Worm (Caenorhabditis elegans): ENCODE measurements around the gene tim-1.

tim-1 gene

DNA sequence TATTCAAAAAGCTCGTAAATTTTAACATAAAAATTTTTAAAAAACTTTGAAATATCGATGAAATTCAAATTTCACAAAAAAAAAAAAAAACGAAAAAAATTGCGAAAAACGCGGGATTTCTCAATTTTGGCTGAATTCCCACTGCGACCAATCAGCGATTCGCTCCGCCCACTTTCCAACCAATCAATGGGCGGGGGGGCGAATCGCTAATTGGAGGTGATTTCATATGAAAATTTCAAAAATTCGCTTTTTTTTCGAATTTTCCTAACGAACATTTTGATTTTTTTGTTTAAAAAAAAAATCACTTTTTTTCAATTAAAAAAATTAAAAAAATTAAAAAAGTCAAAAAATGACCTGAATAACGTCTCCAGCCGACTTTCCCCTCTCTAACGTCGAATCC, 20.4 kb upstream of the tim-1 start:
- TF ChIP-seq daf-12 (tag; optimal IDR thresholded peaks at IDR 0.05) (no peak), spr-1 (tag; optimal IDR thresholded peaks at IDR 0.05) (no peak), tra-1 (GFP tag; IDR thresholded peaks at IDR 0.05) (no peak), ceh-32 (tag; optimal IDR thresholded peaks at IDR 0.05; ENCODE audit: poor library complexity) (no peak), ces-1 (GFP tag; optimal IDR thresholded peaks at IDR 0.05) (no peak), T20F7.1 (GFP tag; optimal IDR thresholded peaks at IDR 0.05) (no peak), aha-1 (tag) (no peak), rbr-2 (tag; optimal IDR thresholded peaks at IDR 0.05) (no peak), zfp-3 (GFP tag; conservative IDR thresholded peaks at IDR 0.05) (no peak), mdl-1 (tag; optimal IDR thresholded peaks at IDR 0.05) (no peak), dpl-1 (GFP tag; optimal IDR thresholded peaks at IDR 0.05) (no peak), Y105C5A.15 (GFP tag; IDR thresholded peaks at IDR 0.05) (no peak), jun-1 (tag; optimal IDR thresholded peaks at IDR 0.05) (no peak), nhr-77 (tag; optimal IDR thresholded peaks at IDR 0.05) (no peak), lin-15B (tag; optimal IDR thresholded peaks at IDR 0.05) (no peak), madf-5 (GFP tag; IDR thresholded peaks at IDR 0.05) (no peak), Y5F2A.4 (GFP tag; optimal IDR thresholded peaks at IDR 0.05) (no peak), F44E2.7 (GFP tag; IDR thresholded peaks at IDR 0.05) (no peak), unc-62 (GFP tag; optimal IDR thresholded peaks at IDR 0.05 in 1 of 2) (no peak), unc-62 (tag; optimal IDR thresholded peaks at IDR 0.05) (no peak), hlh-11 (tag; optimal IDR thresholded peaks at IDR 0.05) (no peak)

DNA sequence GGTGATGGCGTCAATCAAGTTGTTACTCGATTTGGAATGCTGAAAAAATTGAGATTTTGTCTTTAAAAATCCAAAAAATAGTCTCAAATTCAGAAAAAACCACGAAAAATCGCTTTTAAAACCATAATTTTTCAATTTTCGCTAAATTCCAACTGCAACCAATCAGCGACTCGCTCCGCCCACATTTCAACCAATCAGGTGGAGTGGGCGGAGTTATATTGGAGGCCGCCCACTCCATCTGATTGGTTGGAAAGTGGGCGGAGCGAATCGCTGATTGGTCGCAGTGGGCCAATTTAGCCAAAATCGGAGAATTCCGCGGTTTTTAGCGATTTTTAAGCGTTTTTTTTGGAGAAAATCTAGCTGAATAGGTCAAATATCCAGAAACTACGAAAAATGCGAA, 19.8 kb upstream of the tim-1 start:
- no peak for TF ChIP-seq daf-8 (GFP tag; IDR thresholded peaks at IDR 0.05)
- no peak for TF ChIP-seq arid-1 (GFP tag; conservative IDR thresholded peaks at IDR 0.05)
- no peak for TF ChIP-seq unc-130 (GFP tag; optimal IDR thresholded peaks at IDR 0.05)
- no peak for TF ChIP-seq dpl-1 (GFP tag; optimal IDR thresholded peaks at IDR 0.05)
- TF ChIP-seq R02D3.7 (tag; optimal IDR thresholded peaks at IDR 0.05), result no peak
- no peak for TF ChIP-seq unc-39 (tag; optimal IDR thresholded peaks at IDR 0.05)
- TF ChIP-seq snpc-1.2 (GFP tag; IDR thresholded peaks at IDR 0.05), result no peak
- TF ChIP-seq Y75B8A.6 (GFP tag; IDR thresholded peaks at IDR 0.05), result no peak
- TF ChIP-seq ceh-44 (GFP tag; IDR thresholded peaks at IDR 0.05), result no peak

ce11 chrIII:12260413-12260812, 10.4 kb upstream of the tim-1 start:
- TF ChIP-seq ztf-7 (tag; optimal IDR thresholded peaks at IDR 0.05) (no peak), attf-4 (tag; optimal IDR thresholded peaks at IDR 0.05) (no peak), sdz-12 (GFP tag; optimal IDR thresholded peaks at IDR 0.05) (no peak), F26F4.8 (GFP tag; conservative IDR thresholded peaks at IDR 0.05) (no peak), daf-16 (GFP tag; optimal IDR thresholded peaks at IDR 0.05) (no peak), daf-16 (tag; optimal IDR thresholded peaks at IDR 0.05) (no peak), aha-1 (tag) (peak; percentile 1), duxl-1 (tag; optimal IDR thresholded peaks at IDR 0.05; ENCODE audit: poor library complexity) (no peak), pha-4 (GFP tag; IDR thresholded peaks at IDR 0.05) (no peak), pha-4 (tag; optimal IDR thresholded peaks at IDR 0.05) (no peak), hif-1 (tag; optimal IDR thresholded peaks at IDR 0.05) (no peak), daf-19 (GFP tag; conservative IDR thresholded peaks at IDR 0.05) (no peak), ces-1 (GFP tag; optimal IDR thresholded peaks at IDR 0.05) (no peak), ZK546.5 (tag; optimal IDR thresholded peaks at IDR 0.05) (no peak), unc-62 (GFP tag; optimal IDR thresholded peaks at IDR 0.05 in 1 of 2) (peak in 1 of 2 experiments; percentile 93), unc-62 (tag; optimal IDR thresholded peaks at IDR 0.05) (no peak), T20F7.1 (GFP tag; optimal IDR thresholded peaks at IDR 0.05) (no peak), madf-5 (GFP tag; IDR thresholded peaks at IDR 0.05) (no peak), nhr-102 (tag; optimal IDR thresholded peaks at IDR 0.05) (no peak), fos-1 (tag; optimal IDR thresholded peaks at IDR 0.05) (no peak)

Measured in whole organism, L4 larva.